Worm (Caenorhabditis elegans): ENCODE measurements around the gene Y44A6D.3.

Gene Y44A6D.3

DNA sequence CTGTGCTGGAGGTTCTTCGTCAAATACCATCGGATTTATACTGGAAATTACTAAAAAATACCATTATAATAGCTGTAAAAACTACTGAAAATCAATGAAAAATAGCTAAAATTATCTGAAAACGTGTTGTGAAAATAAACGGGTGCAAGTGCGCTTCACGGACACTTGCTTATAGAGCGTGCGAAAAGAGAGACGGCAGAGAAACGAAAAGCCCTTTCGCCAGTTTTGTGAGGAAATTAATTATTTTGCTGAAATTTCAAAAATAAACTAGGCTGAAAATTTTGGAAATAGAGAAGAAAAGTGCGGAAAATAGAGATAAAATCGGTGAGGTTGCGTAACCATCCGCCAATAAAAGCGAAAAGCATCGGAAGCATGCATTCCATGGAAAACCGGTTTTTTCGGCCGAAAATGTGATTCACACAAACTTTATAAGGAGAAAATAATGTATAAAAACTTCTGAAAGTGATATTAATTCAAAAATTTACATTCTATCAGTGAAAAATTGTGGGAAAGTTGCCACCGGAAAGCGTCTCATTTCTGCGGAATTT, 47.9 kb downstream of the Y44A6D.3 start, which contains the start of gene dnj-25:
dnj-25 (minus strand) TSS at position 57 of the 548 bp plus-strand sequence.
- TF ChIP-seq T23F11.4 (GFP tag; optimal IDR thresholded peaks at IDR 0.05) (no peak), ceh-22 (tag; optimal IDR thresholded peaks at IDR 0.05) (no peak), nhr-11 (tag; optimal IDR thresholded peaks at IDR 0.05) (no peak), unc-86 (tag; optimal IDR thresholded peaks at IDR 0.05) (no peak), fax-1 (tag; optimal IDR thresholded peaks at IDR 0.05) (no peak), elt-4 (tag; optimal IDR thresholded peaks at IDR 0.05) (no peak), elt-2 (tag; optimal IDR thresholded peaks at IDR 0.05) (no peak), dve-1 (tag; optimal IDR thresholded peaks at IDR 0.05) (no peak), eyg-1 (tag; optimal IDR thresholded peaks at IDR 0.05) (no peak), ets-4 (tag; optimal IDR thresholded peaks at IDR 0.05) (no peak)
